Fruit fly (Drosophila melanogaster): ENCODE measurements around the gene CG34287.

DNA sequence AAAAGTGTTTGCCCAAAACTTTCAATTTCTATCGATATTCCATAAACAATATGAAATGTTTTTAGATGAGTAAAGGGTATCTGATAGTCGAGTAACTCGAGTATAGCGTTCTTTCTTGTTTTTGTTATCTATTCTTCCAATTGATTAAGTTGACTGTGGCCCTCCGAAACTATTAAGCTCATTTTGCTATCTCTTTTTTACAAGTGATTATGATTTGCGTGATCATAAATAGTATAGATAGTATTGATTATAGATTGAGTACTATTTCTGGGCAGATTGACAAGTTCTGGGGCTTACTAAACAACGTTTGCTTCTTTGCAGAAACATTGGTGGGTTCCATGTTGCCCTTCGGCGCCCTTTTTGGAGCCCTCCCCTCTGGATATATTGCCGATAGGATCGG is 16.6 kb upstream of the CG34287 start:
- TF ChIP-seq usp (GFP tag; optimal IDR thresholded peaks at IDR 0.05) (no peak), psq (optimal IDR thresholded peaks at IDR 0.05) (no peak), CG8478 (optimal IDR thresholded peaks at IDR 0.05) (no peak)
